Worm (Caenorhabditis elegans) whole organism, midembryonic: ENCODE results near the gene cox-11.

ENCODE experiments used
- cog-1 ChIP-seq: sonication (generic microtip); optimal IDR thresholded peaks from 2 replicates; lab custom pipeline; 2016; ENCODE audit warnings: missing genetic modification characterization, missing compliant biosample characterization
- flt-1 ChIP-seq: fragments of 200-800 bp; sonication (Bioruptor generic); IDR thresholded peaks from 2 replicates; pipeline ENCODE4 v1.3.6; 2022; ENCODE audit warnings: missing genetic modification characterization, missing compliant biosample characterization
- klf-2 ChIP-seq: fragments of 200-800 bp; sonication (Bioruptor generic); conservative IDR thresholded peaks from 2 replicates; pipeline ENCODE4 v1.3.6; 2022; ENCODE audit warnings: missing genetic modification reagents, missing genetic modification characterization, missing compliant biosample characterization
- med-1 ChIP-seq: sonication (generic microtip); optimal IDR thresholded peaks from 2 replicates; lab custom pipeline; 2017; ENCODE audit warnings: missing genetic modification characterization, mild to moderate bottlenecking, missing compliant biosample characterization, antibody characterized with exemption, missing genetic modification reagents; ENCODE audit not compliant: insufficient read depth
- ztf-23 ChIP-seq: fragments of 200-800 bp; sonication (Bioruptor generic); IDR thresholded peaks from 2 replicates; pipeline ENCODE4 v1.3.6; 2022; ENCODE audit warnings: missing genetic modification reagents, missing genetic modification characterization, missing compliant biosample characterization

- no peak for TF ChIP-seq flt-1 (GFP tag; lab: Robert Waterston, UW)
- TF ChIP-seq cog-1 (tag; lab: Kevin White, UChicago) = no peak
- no peak for TF ChIP-seq klf-2 (GFP tag; lab: Robert Waterston, UW)
- no peak for TF ChIP-seq ztf-23
- no peak for TF ChIP-seq med-1 (GFP tag; lab: Kevin White, UChicago)
Observed at ce11 chrIV:13250243-13250642, 6.1 kb downstream of the cox-11 start.
